Fruit fly (Drosophila melanogaster) whole organism, embryonic: Measurements from ENCODE around the gene Gr93d.

Experiments
- Abd-B ChIP-seq: fragments of 200-800 bp; sonication (Bioruptor generic); optimal IDR thresholded peaks from 2 replicates; lab custom pipeline; 2018; ENCODE audit warnings: missing biosample characterization, mild to moderate bottlenecking, missing genetic modification characterization, moderate library complexity
- Aef1 ChIP-seq: fragments of 200-800 bp; sonication (Bioruptor generic); IDR thresholded peaks from 3 replicates; pipeline ENCODE4 v1.3.6; 2022; ENCODE audit warnings: missing biosample characterization, missing genetic modification characterization
- Blimp-1 ChIP-seq: fragments of 200-800 bp; sonication (Bioruptor generic); optimal IDR thresholded peaks from 3 replicates; lab custom pipeline; 2018; ENCODE audit warnings: missing biosample characterization, missing genetic modification characterization, mild to moderate bottlenecking, moderate library complexity, missing genetic modification reagents
- CG10147 ChIP-seq: fragments of 200-800 bp; sonication (Bioruptor generic); optimal IDR thresholded peaks from 2 replicates; lab custom pipeline; 2019; ENCODE audit warnings: missing biosample characterization, mild to moderate bottlenecking, missing genetic modification characterization, moderate library complexity
- CG11093 ChIP-seq: fragments of 200-800 bp; sonication (Bioruptor generic); IDR thresholded peaks from 3 replicates; pipeline ENCODE4 v1.3.6; 2022; ENCODE audit warnings: missing biosample characterization, missing genetic modification characterization
- CG11696 ChIP-seq: fragments of 200-800 bp; sonication (Bioruptor generic); IDR thresholded peaks from 2 replicates; pipeline ENCODE4 v1.3.6; 2022; ENCODE audit warnings: missing biosample characterization, missing genetic modification characterization
- CG13775 ChIP-seq: fragments of 200-800 bp; sonication (Bioruptor generic); optimal IDR thresholded peaks from 3 replicates; lab custom pipeline; 2017; ENCODE audit warnings: missing biosample characterization, mild to moderate bottlenecking, missing genetic modification characterization
- CG1603 ChIP-seq: fragments of 200-800 bp; sonication (Bioruptor generic); optimal IDR thresholded peaks from 2 replicates; lab custom pipeline; 2019; ENCODE audit warnings: missing biosample characterization, mild to moderate bottlenecking, missing genetic modification characterization, moderate library complexity
- CG17802 ChIP-seq: fragments of 200-800 bp; sonication (Bioruptor generic); optimal IDR thresholded peaks from 2 replicates; lab custom pipeline; 2018; ENCODE audit warnings: missing biosample characterization, mild to moderate bottlenecking, missing genetic modification characterization, moderate library complexity
- CG2889 ChIP-seq: fragments of 200-800 bp; sonication (Bioruptor generic); IDR thresholded peaks from 3 replicates; pipeline ENCODE4 v1.3.6; 2022; ENCODE audit warnings: missing biosample characterization, missing genetic modification characterization
- CG32767 ChIP-seq: fragments of 200-800 bp; sonication (Bioruptor generic); IDR thresholded peaks from 2 replicates; pipeline ENCODE4 v1.3.6; 2022; ENCODE audit warnings: missing biosample characterization, missing genetic modification characterization
- CG3838 ChIP-seq: fragments of 200-800 bp; sonication (Bioruptor generic); optimal IDR thresholded peaks from 3 replicates; lab custom pipeline; 2016; ENCODE audit warnings: missing biosample characterization, missing genetic modification characterization
- CG4328 ChIP-seq: fragments of 200-800 bp; sonication (Bioruptor generic); optimal IDR thresholded peaks from 3 replicates; lab custom pipeline; 2017; ENCODE audit warnings: missing biosample characterization, missing genetic modification reagents, missing genetic modification characterization
- CG43689 ChIP-seq: fragments of 200-800 bp; sonication (Bioruptor generic); IDR thresholded peaks from 2 replicates; pipeline ENCODE4 v1.3.6; 2022; ENCODE audit warnings: missing biosample characterization, missing genetic modification characterization
- CG4424 ChIP-seq: fragments of 200-800 bp; sonication (Bioruptor generic); optimal IDR thresholded peaks from 3 replicates; lab custom pipeline; 2016; ENCODE audit warnings: missing biosample characterization, missing genetic modification characterization
- CG4820 ChIP-seq: fragments of 200-800 bp; sonication (Bioruptor generic); optimal IDR thresholded peaks from 3 replicates; lab custom pipeline; 2016; ENCODE audit warnings: missing biosample characterization, missing genetic modification characterization
- CG6813 ChIP-seq: fragments of 200-800 bp; sonication (Bioruptor generic); optimal IDR thresholded peaks from 2 replicates; lab custom pipeline; 2017; ENCODE audit warnings: missing biosample characterization, missing genetic modification characterization, mild to moderate bottlenecking, moderate library complexity, missing genetic modification reagents
- CG8290 ChIP-seq, 3 experiments: fragments of 200-800 bp; sonication (Bioruptor generic); optimal IDR thresholded peaks; 2 replicates each; lab custom pipeline; 2016 to 2019; ENCODE audit warnings: missing biosample characterization in 3 of 3, missing genetic modification characterization in 3 of 3, mild to moderate bottlenecking in 2 of 3, moderate library complexity in 1 of 3
- CG8388 ChIP-seq: fragments of 200-800 bp; sonication (Bioruptor generic); optimal IDR thresholded peaks from 2 replicates; lab custom pipeline; 2019; ENCODE audit warnings: missing biosample characterization, mild to moderate bottlenecking, missing genetic modification characterization, moderate library complexity
- CG8765 ChIP-seq: fragments of 200-800 bp; sonication (Bioruptor generic); IDR thresholded peaks from 2 replicates; pipeline ENCODE4 v1.3.6; 2022; ENCODE audit warnings: missing biosample characterization, missing genetic modification characterization
- Dbx ChIP-seq: fragments of 200-800 bp; sonication (Bioruptor generic); IDR thresholded peaks from 3 replicates; pipeline ENCODE4 v1.3.6; 2022; ENCODE audit warnings: missing biosample characterization, missing genetic modification characterization
- Doc3 ChIP-seq: fragments of 200-800 bp; sonication (Bioruptor generic); IDR thresholded peaks from 3 replicates; pipeline ENCODE4 v1.3.6; 2022; ENCODE audit warnings: missing biosample characterization, missing genetic modification characterization; ENCODE audit not compliant: partially characterized antibody
- Drgx ChIP-seq: fragments of 200-800 bp; sonication (Bioruptor generic); IDR thresholded peaks from 2 replicates; pipeline ENCODE4 v1.3.6; 2022; ENCODE audit warnings: missing biosample characterization, missing genetic modification characterization
- E2f2 ChIP-seq: fragments of 200-800 bp; sonication (Bioruptor generic); IDR thresholded peaks from 2 replicates; pipeline ENCODE4 v1.3.6; 2022; ENCODE audit warnings: missing biosample characterization, missing genetic modification characterization
- Fer1 ChIP-seq: fragments of 200-800 bp; sonication (Bioruptor generic); optimal IDR thresholded peaks from 2 replicates; lab custom pipeline; 2017; ENCODE audit warnings: missing biosample characterization, mild to moderate bottlenecking, missing genetic modification characterization
- HHEX ChIP-seq: fragments of 200-800 bp; sonication (Bioruptor generic); optimal IDR thresholded peaks from 3 replicates; lab custom pipeline; 2017; ENCODE audit warnings: missing biosample characterization, mild to moderate bottlenecking, missing genetic modification characterization, missing genetic modification reagents
- HLH4C ChIP-seq: fragments of 200-800 bp; sonication (Bioruptor generic); IDR thresholded peaks from 3 replicates; pipeline ENCODE4 v1.3.6; 2022; ENCODE audit warnings: missing biosample characterization, missing genetic modification characterization; ENCODE audit not compliant: partially characterized antibody
- Hsf ChIP-seq: fragments of 200-800 bp; sonication (Bioruptor generic); optimal IDR thresholded peaks from 3 replicates; lab custom pipeline; 2016; ENCODE audit warnings: missing biosample characterization, missing genetic modification characterization
- Lhr ChIP-seq: fragments of 200-800 bp; sonication (Bioruptor generic); optimal IDR thresholded peaks from 3 replicates; lab custom pipeline; 2017; ENCODE audit warnings: mild to moderate bottlenecking, missing biosample characterization, missing genetic modification reagents, missing genetic modification characterization
- Lpt ChIP-seq: fragments of >200 bp; optimal IDR thresholded peaks from 2 replicates; lab custom pipeline; 2018; ENCODE audit warnings: missing biosample characterization, missing genetic modification characterization
- MESR4 ChIP-seq: fragments of 200-800 bp; sonication (Bioruptor generic); optimal IDR thresholded peaks from 2 replicates; lab custom pipeline; 2018; ENCODE audit warnings: missing biosample characterization, mild to moderate bottlenecking, missing genetic modification characterization, moderate library complexity
- Max ChIP-seq: fragments of 200-800 bp; sonication (Bioruptor generic); optimal IDR thresholded peaks from 2 replicates; lab custom pipeline; 2016; ENCODE audit warnings: missing biosample characterization, mild to moderate bottlenecking, missing genetic modification characterization
- Myb ChIP-seq: fragments of 200-800 bp; sonication (Bioruptor generic); optimal IDR thresholded peaks from 2 replicates; lab custom pipeline; 2016; ENCODE audit warnings: missing biosample characterization, missing genetic modification characterization
- Oaz ChIP-seq: fragments of 200-800 bp; sonication (Bioruptor generic); IDR thresholded peaks from 2 replicates; pipeline ENCODE4 v1.3.6; 2022; ENCODE audit warnings: missing biosample characterization, missing genetic modification characterization
- Sox102F ChIP-seq: fragments of 200-800 bp; sonication (Bioruptor generic); optimal IDR thresholded peaks from 2 replicates; lab custom pipeline; 2018; ENCODE audit warnings: missing biosample characterization, mild to moderate bottlenecking, missing genetic modification characterization, moderate library complexity
- Taf1 ChIP-seq: fragments of 200-800 bp; sonication (Bioruptor generic); IDR thresholded peaks from 2 replicates; pipeline ENCODE4 v1.3.6; 2022; ENCODE audit warnings: missing biosample characterization, missing genetic modification characterization
- crol ChIP-seq: fragments of 200-800 bp; sonication (Bioruptor generic); IDR thresholded peaks from 2 replicates; pipeline ENCODE4 v1.3.6; 2022; ENCODE audit warnings: missing biosample characterization, missing genetic modification characterization
- en ChIP-seq: fragments of 200-800 bp; sonication (Bioruptor generic); optimal IDR thresholded peaks from 2 replicates; lab custom pipeline; 2016; ENCODE audit warnings: missing biosample characterization, missing genetic modification characterization
- fd3F ChIP-seq: fragments of 200-800 bp; sonication (Bioruptor generic); optimal IDR thresholded peaks from 2 replicates; lab custom pipeline; 2018; ENCODE audit warnings: missing biosample characterization, mild to moderate bottlenecking, missing genetic modification characterization, moderate library complexity
- fd64A ChIP-seq: fragments of 200-800 bp; sonication (Bioruptor generic); optimal IDR thresholded peaks from 3 replicates; lab custom pipeline; 2018; ENCODE audit warnings: missing biosample characterization, mild to moderate bottlenecking, missing genetic modification characterization
- kni ChIP-seq: fragments of 200-800 bp; sonication (Bioruptor generic); optimal IDR thresholded peaks from 3 replicates; lab custom pipeline; 2017; ENCODE audit warnings: mild to moderate bottlenecking, missing biosample characterization, missing genetic modification reagents, missing genetic modification characterization
- lola ChIP-seq, 3 experiments: fragments of >200 bp in 2 of 3; fragments of 200-800 bp in 1 of 3; sonication (Bioruptor generic) in 1 of 3; optimal IDR thresholded peaks; 2 replicates each; lab custom pipeline; 2017 to 2019; ENCODE audit warnings: missing biosample characterization in 3 of 3, missing genetic modification characterization in 3 of 3, mild to moderate bottlenecking in 1 of 3, moderate library complexity in 1 of 3
- luna ChIP-seq: fragments of 200-800 bp; sonication (Bioruptor generic); optimal IDR thresholded peaks from 2 replicates; lab custom pipeline; 2016; ENCODE audit warnings: missing biosample characterization, missing genetic modification characterization
- oc ChIP-seq: fragments of 200-800 bp; sonication (Bioruptor generic); optimal IDR thresholded peaks from 2 replicates; lab custom pipeline; 2018; ENCODE audit warnings: missing biosample characterization, mild to moderate bottlenecking, missing genetic modification characterization, moderate library complexity
- slbo ChIP-seq: fragments of 200-800 bp; sonication (Bioruptor generic); IDR thresholded peaks from 2 replicates; pipeline ENCODE4 v1.3.6; 2022; ENCODE audit warnings: missing biosample characterization, missing genetic modification characterization
- tna ChIP-seq: fragments of 200-800 bp; sonication (Bioruptor generic); IDR thresholded peaks from 2 replicates; pipeline ENCODE4 v1.3.6; 2022; ENCODE audit warnings: missing biosample characterization, missing genetic modification characterization; ENCODE audit not compliant: partially characterized antibody
- toy ChIP-seq: fragments of 200-800 bp; sonication (Bioruptor generic); IDR thresholded peaks from 2 replicates; pipeline ENCODE4 v1.3.6; 2022; ENCODE audit warnings: missing biosample characterization, missing genetic modification characterization
- unpg ChIP-seq: fragments of 200-800 bp; sonication (Bioruptor generic); optimal IDR thresholded peaks from 3 replicates; lab custom pipeline; 2018; ENCODE audit warnings: missing biosample characterization, mild to moderate bottlenecking, missing genetic modification characterization, moderate library complexity
- vnd ChIP-seq: fragments of 200-800 bp; sonication (Bioruptor generic); IDR thresholded peaks from 3 replicates; pipeline ENCODE4 v1.3.6; 2022; ENCODE audit warnings: missing biosample characterization, missing genetic modification characterization; ENCODE audit not compliant: partially characterized antibody

Gene Gr93d

dm6 chr3R:21836201-21836504 is 10.3 kb downstream of the Gr93d start (continued):
- TF ChIP-seq CG1603 (no peak), CG8290 (GFP tag; optimal IDR thresholded peaks at IDR 0.05; lab: Kevin White, UChicago) (no peak), CG8290 (tag; optimal IDR thresholded peaks at IDR 0.05; lab: Kevin White, UChicago) (peak in 1 of 2 experiments; percentile 25), Sox102F (GFP tag; lab: Kevin White, UChicago) (peak; percentile 16), CG4424 (no peak), CG17802 (no peak), unpg (GFP tag; lab: Kevin White, UChicago) (no peak), crol (no peak), CG10147 (GFP tag; lab: Kevin White, UChicago) (no peak), vnd (no peak), Aef1 (no peak), CG11093 (GFP tag; lab: Robert Waterston, UW) (no peak), Hsf (no peak), en (GFP tag; lab: Kevin White, UChicago) (no peak)
- TF ChIP-seq, all 482 proteins: peak for 20

- no peak for TF ChIP-seq CG6813
- no peak for TF ChIP-seq Dbx (GFP tag; lab: Robert Waterston, UW)
- no peak for TF ChIP-seq CG2889 (GFP tag; lab: Robert Waterston, UW)
- peak; percentile 29 for TF ChIP-seq CG3838
- TF ChIP-seq fd3F (GFP tag; lab: Kevin White, UChicago) = no peak
- TF ChIP-seq HLH4C (GFP tag; lab: Robert Waterston, UW) = peak; percentile 56; the same call in 2 of the 3 replicates
- peak; percentile 1 for TF ChIP-seq CG8388
- no peak for TF ChIP-seq CG4328
- no peak for TF ChIP-seq Taf1
- TF ChIP-seq luna (GFP tag; lab: Kevin White, UChicago) = no peak
- TF ChIP-seq Lhr (GFP tag; lab: Kevin White, UChicago) = peak; percentile 29
- no peak for TF ChIP-seq Oaz
- no peak for TF ChIP-seq HHEX (GFP tag; lab: Kevin White, UChicago)
- no peak for TF ChIP-seq slbo (GFP tag; lab: Robert Waterston, UW)
- no peak for TF ChIP-seq CG11696 (GFP tag; lab: Robert Waterston, UW)
- no peak for TF ChIP-seq oc (tag; lab: Kevin White, UChicago)
- TF ChIP-seq CG8765 (GFP tag; lab: Robert Waterston, UW) = no peak
- no peak for TF ChIP-seq Doc3 (GFP tag; lab: Robert Waterston, UW)
- no peak for TF ChIP-seq CG32767
- TF ChIP-seq tna (GFP tag; lab: Robert Waterston, UW) = 0 out of 2 replicates have a peak, but pooled peaks have one; percentile 34
- peak; percentile 4 for TF ChIP-seq fd64A (GFP tag; lab: Kevin White, UChicago)
- no peak for TF ChIP-seq toy (GFP tag; lab: Robert Waterston, UW)
- peak; percentile 85 for TF ChIP-seq Blimp-1 (GFP tag; lab: Kevin White, UChicago)
- TF ChIP-seq kni (GFP tag; lab: Kevin White, UChicago) = peak; percentile 9
- TF ChIP-seq Myb (GFP tag; lab: Kevin White, UChicago) = no peak
- peak in 1 of 3 experiments; percentile 63 for TF ChIP-seq lola (GFP tag; optimal IDR thresholded peaks at IDR 0.05; lab: Kevin White, UChicago)
- TF ChIP-seq Max (GFP tag; lab: Kevin White, UChicago) = no peak
- no peak for TF ChIP-seq Abd-B (GFP tag; lab: Kevin White, UChicago)
- TF ChIP-seq CG43689 (GFP tag; lab: Robert Waterston, UW) = no peak
- no peak for TF ChIP-seq MESR4
- TF ChIP-seq Lpt = no peak
- no peak for TF ChIP-seq CG13775 (GFP tag; lab: Kevin White, UChicago)
- TF ChIP-seq E2f2 (GFP tag; lab: Robert Waterston, UW) = no peak
- TF ChIP-seq CG4820 = no peak
- TF ChIP-seq Fer1 (GFP tag; lab: Kevin White, UChicago) = no peak
- TF ChIP-seq Drgx (GFP tag; lab: Robert Waterston, UW) = no peak
Measured at dm6 chr3R:21835388-21836200, 10.9 kb downstream of the Gr93d start.
